Worm (Caenorhabditis elegans) whole organism, midembryonic: Measurements from ENCODE around the gene F01F1.11.

Source experiments
- cog-1 ChIP-seq: sonication (generic microtip); optimal IDR thresholded peaks from 2 replicates; lab custom pipeline; 2016; ENCODE audit warnings: missing genetic modification characterization, missing compliant biosample characterization
- flt-1 ChIP-seq: fragments of 200-800 bp; sonication (Bioruptor generic); IDR thresholded peaks from 2 replicates; pipeline ENCODE4 v1.3.6; 2022; ENCODE audit warnings: missing genetic modification characterization, missing compliant biosample characterization

ce11 chrIII:5840815-5841573, 30.7 kb downstream of the F01F1.11 start:
- TF ChIP-seq cog-1 (tag; lab: Kevin White, UChicago) (no peak), flt-1 (GFP tag; lab: Robert Waterston, UW) (no peak)
